Worm (Caenorhabditis elegans) whole organism, young adult: ENCODE data around the gene cht-3.

Experiments used
- B0261.1 ChIP-seq: sonication (generic microtip); optimal IDR thresholded peaks from 2 replicates; lab custom pipeline; 2016; ENCODE audit warnings: mild to moderate bottlenecking, missing genetic modification characterization, moderate library complexity, missing compliant biosample characterization
- B0336.3 ChIP-seq: fragments of 200-800 bp; sonication (Bioruptor generic); IDR thresholded peaks from 2 replicates; pipeline ENCODE4 v1.3.6; 2022; ENCODE audit warnings: missing genetic modification characterization, missing compliant biosample characterization
- D2030.7 ChIP-seq: fragments of 200-800 bp; sonication (Bioruptor generic); IDR thresholded peaks from 2 replicates; pipeline ENCODE4 v1.3.6; 2022; ENCODE audit warnings: missing genetic modification reagents, missing genetic modification characterization, missing compliant biosample characterization
- F49E8.2 ChIP-seq: sonication (generic microtip); optimal IDR thresholded peaks from 3 replicates; lab custom pipeline; 2017; ENCODE audit warnings: missing genetic modification characterization, mild to moderate bottlenecking, missing compliant biosample characterization, antibody characterized with exemption, moderate library complexity; ENCODE audit not compliant: insufficient read depth
- F52B5.7 ChIP-seq: sonication (generic microtip); optimal IDR thresholded peaks from 2 replicates; lab custom pipeline; 2016; ENCODE audit warnings: mild to moderate bottlenecking, missing genetic modification characterization, missing compliant biosample characterization
- F57C9.4 ChIP-seq: sonication (generic microtip); optimal IDR thresholded peaks from 2 replicates; lab custom pipeline; 2017; ENCODE audit warnings: mild to moderate bottlenecking, missing genetic modification characterization, missing compliant biosample characterization
- K11D2.4 ChIP-seq: fragments of 200-800 bp; sonication (Bioruptor generic); IDR thresholded peaks from 2 replicates; pipeline ENCODE4 v1.3.6; 2022; ENCODE audit warnings: missing genetic modification reagents, missing genetic modification characterization, missing compliant biosample characterization
- T07F8.4 ChIP-seq: sonication (generic microtip); optimal IDR thresholded peaks from 2 replicates; lab custom pipeline; 2016; ENCODE audit warnings: mild to moderate bottlenecking, missing genetic modification characterization, moderate library complexity, missing compliant biosample characterization
- T26A5.8 ChIP-seq: sonication (generic microtip); optimal IDR thresholded peaks from 2 replicates; lab custom pipeline; 2016; ENCODE audit warnings: missing genetic modification characterization, missing compliant biosample characterization
- Y53F4B.3 ChIP-seq: fragments of 200-800 bp; sonication (Bioruptor generic); IDR thresholded peaks from 2 replicates; pipeline ENCODE4 v1.3.6; 2022; ENCODE audit warnings: missing genetic modification reagents, missing genetic modification characterization, missing compliant biosample characterization
- Y67H2A.10 ChIP-seq: fragments of 200-800 bp; sonication (Bioruptor generic); conservative IDR thresholded peaks from 2 replicates; pipeline ENCODE4 v1.3.6; 2022; ENCODE audit warnings: missing genetic modification reagents, missing genetic modification characterization, missing compliant biosample characterization
- akir-1 ChIP-seq: fragments of 200-800 bp; sonication (Bioruptor generic); optimal IDR thresholded peaks from 2 replicates; lab custom pipeline; 2018; ENCODE audit warnings: mild to moderate bottlenecking, missing genetic modification characterization, moderate library complexity, missing compliant biosample characterization
- ama-1 ChIP-seq, 3 experiments: fragments of 150-350 bp in 1 of 3; sonication (generic microtip) in 2 of 3; optimal IDR thresholded peaks; 2 replicates each; lab custom pipeline; 2014 to 2018; ENCODE audit warnings: missing biosample characterization in 2 of 3, missing genetic modification characterization in 2 of 3, missing genetic modification reagents in 2 of 3
- aptf-3 ChIP-seq: fragments of 200-800 bp; sonication (Bioruptor generic); IDR thresholded peaks from 2 replicates; pipeline ENCODE4 v1.3.6; 2022; ENCODE audit warnings: missing genetic modification characterization, missing compliant biosample characterization
- athp-1 ChIP-seq: sonication (generic microtip); optimal IDR thresholded peaks from 2 replicates; lab custom pipeline; 2017; ENCODE audit warnings: mild to moderate bottlenecking, missing genetic modification characterization, missing compliant biosample characterization
- cebp-2 ChIP-seq: fragments of 200-800 bp; sonication (Bioruptor generic); IDR thresholded peaks from 2 replicates; pipeline ENCODE4 v1.3.6; 2022; ENCODE audit warnings: missing genetic modification characterization, missing compliant biosample characterization
- ceh-100 ChIP-seq: fragments of 200-800 bp; sonication (Bioruptor generic); IDR thresholded peaks from 2 replicates; pipeline ENCODE4 v1.3.6; 2022; ENCODE audit warnings: missing genetic modification reagents, missing genetic modification characterization, missing compliant biosample characterization
- ceh-79 ChIP-seq: sonication (generic microtip); optimal IDR thresholded peaks from 2 replicates; lab custom pipeline; 2017; ENCODE audit warnings: mild to moderate bottlenecking, missing genetic modification characterization, missing compliant biosample characterization
- chd-7 ChIP-seq: sonication (generic microtip); optimal IDR thresholded peaks from 2 replicates; lab custom pipeline; 2016; ENCODE audit warnings: mild to moderate bottlenecking, missing genetic modification characterization, moderate library complexity, missing compliant biosample characterization
- die-1 ChIP-seq: sonication (generic microtip); optimal IDR thresholded peaks from 2 replicates; lab custom pipeline; 2016; ENCODE audit warnings: missing genotype, mild to moderate bottlenecking, missing genetic modification characterization, missing compliant biosample characterization
- dox-1 ChIP-seq: fragments of 200-800 bp; sonication (Bioruptor generic); IDR thresholded peaks from 2 replicates; pipeline ENCODE4 v1.3.6; 2022; ENCODE audit warnings: missing genetic modification reagents, missing genetic modification characterization, missing compliant biosample characterization
- egl-18 ChIP-seq: fragments of 200-800 bp; sonication (Bioruptor generic); IDR thresholded peaks from 2 replicates; pipeline ENCODE4 v1.3.6; 2022; ENCODE audit warnings: missing genetic modification reagents, missing genetic modification characterization, missing compliant biosample characterization
- egl-44 ChIP-seq: fragments of 200-800 bp; sonication (Bioruptor generic); IDR thresholded peaks from 2 replicates; pipeline ENCODE4 v1.3.6; 2022; ENCODE audit warnings: missing genetic modification reagents, missing genetic modification characterization, missing compliant biosample characterization
- egrh-3 ChIP-seq: fragments of 200-800 bp; sonication (Bioruptor generic); IDR thresholded peaks from 2 replicates; pipeline ENCODE4 v1.3.6; 2022; ENCODE audit warnings: missing genetic modification reagents, missing genetic modification characterization, missing compliant biosample characterization
- hmg-1.2 ChIP-seq: fragments of 200-800 bp; sonication (Bioruptor generic); IDR thresholded peaks from 2 replicates; pipeline ENCODE4 v1.3.6; 2022; ENCODE audit warnings: missing genetic modification reagents, missing genetic modification characterization, missing compliant biosample characterization
- hmg-20 ChIP-seq: fragments of 200-800 bp; sonication (Bioruptor generic); IDR thresholded peaks from 2 replicates; pipeline ENCODE4 v1.3.6; 2022; ENCODE audit warnings: missing genetic modification reagents, missing genetic modification characterization, missing compliant biosample characterization
- lag-1 ChIP-seq: fragments of 200-800 bp; sonication (Bioruptor generic); IDR thresholded peaks from 2 replicates; pipeline ENCODE4 v1.3.6; 2022; ENCODE audit warnings: missing genetic modification reagents, missing genetic modification characterization, missing compliant biosample characterization
- let-526 ChIP-seq: fragments of 200-800 bp; sonication (Bioruptor generic); IDR thresholded peaks from 2 replicates; pipeline ENCODE4 v1.3.6; 2022; ENCODE audit warnings: missing genetic modification reagents, missing genetic modification characterization, missing compliant biosample characterization
- lin-26 ChIP-seq: fragments of 200-800 bp; sonication (Bioruptor generic); IDR thresholded peaks from 2 replicates; pipeline ENCODE4 v1.3.6; 2022; ENCODE audit warnings: missing genetic modification reagents, missing genetic modification characterization, missing compliant biosample characterization
- lin-40 ChIP-seq: sonication (generic microtip); optimal IDR thresholded peaks from 2 replicates; lab custom pipeline; 2016; ENCODE audit warnings: missing genetic modification characterization, mild to moderate bottlenecking, missing compliant biosample characterization, missing genotype, missing genetic modification reagents
- madf-6 ChIP-seq: fragments of 200-800 bp; sonication (Bioruptor generic); IDR thresholded peaks from 2 replicates; pipeline ENCODE4 v1.3.6; 2022; ENCODE audit warnings: missing genetic modification reagents, missing genetic modification characterization, missing compliant biosample characterization
- mes-4 ChIP-seq: sonication (generic microtip); optimal IDR thresholded peaks from 2 replicates; lab custom pipeline; 2016; ENCODE audit warnings: missing genotype, missing genetic modification characterization, missing compliant biosample characterization
- nfya-1 ChIP-seq: sonication (generic microtip); optimal IDR thresholded peaks from 2 replicates; lab custom pipeline; 2017; ENCODE audit warnings: antibody characterized with exemption, missing compliant biosample characterization, missing genetic modification characterization, borderline replicate concordance; ENCODE audit not compliant: insufficient read depth
- nfyb-1 ChIP-seq: fragments of 200-800 bp; sonication (Bioruptor generic); IDR thresholded peaks from 2 replicates; pipeline ENCODE4 v1.3.6; 2022; ENCODE audit warnings: missing genetic modification reagents, missing genetic modification characterization, missing compliant biosample characterization
- nhr-80 ChIP-seq: sonication (generic microtip); optimal IDR thresholded peaks from 2 replicates; lab custom pipeline; 2016; ENCODE audit warnings: missing genetic modification characterization, missing compliant biosample characterization
- rcor-1 ChIP-seq: fragments of 200-800 bp; sonication (Bioruptor generic); IDR thresholded peaks from 2 replicates; pipeline ENCODE4 v1.3.6; 2022; ENCODE audit warnings: missing genetic modification reagents, missing genetic modification characterization, missing compliant biosample characterization
- rec-8 ChIP-seq, 2 experiments: sonication (generic microtip); optimal IDR thresholded peaks; 2 replicates each; lab custom pipeline; 2016; ENCODE audit warnings: mild to moderate bottlenecking in 2 of 2, missing genetic modification characterization in 2 of 2, missing genetic modification reagents in 2 of 2, missing genotype in 2 of 2, missing biosample characterization in 1 of 2, missing compliant biosample characterization in 1 of 2, moderate library complexity in 1 of 2
- repo-1 ChIP-seq: sonication (generic microtip); optimal IDR thresholded peaks from 2 replicates; lab custom pipeline; 2017; ENCODE audit warnings: mild to moderate bottlenecking, missing genetic modification characterization, missing compliant biosample characterization
- snpc-4 ChIP-seq, 5 experiments: fragments of 150-350 bp in 1 of 5; sonication (generic microtip) in 4 of 5; optimal IDR thresholded peaks; 2 replicates each; lab custom pipeline; 2014 to 2018; ENCODE audit warnings: missing genetic modification characterization in 5 of 5, missing biosample characterization in 3 of 5, antibody characterized with exemption in 2 of 5, mild to moderate bottlenecking in 2 of 5, missing compliant biosample characterization in 2 of 5, missing genotype in 2 of 5, moderate library complexity in 2 of 5, missing genetic modification reagents in 1 of 5
- somi-1 ChIP-seq: fragments of 200-800 bp; sonication (Bioruptor generic); optimal IDR thresholded peaks from 2 replicates; lab custom pipeline; 2018; ENCODE audit warnings: mild to moderate bottlenecking, missing genetic modification characterization, missing compliant biosample characterization
- tbp1 ChIP-seq: fragments of 200-800 bp; sonication (Bioruptor generic); optimal IDR thresholded peaks from 2 replicates; lab custom pipeline; 2018; ENCODE audit warnings: mild to moderate bottlenecking, missing genetic modification characterization, missing compliant biosample characterization
- tlf-1 ChIP-seq: fragments of 200-800 bp; sonication (Bioruptor generic); optimal IDR thresholded peaks from 2 replicates; lab custom pipeline; 2018; ENCODE audit warnings: mild to moderate bottlenecking, missing genetic modification characterization, missing compliant biosample characterization
- unc-130 ChIP-seq: sonication (generic microtip); optimal IDR thresholded peaks from 2 replicates; lab custom pipeline; 2016; ENCODE audit warnings: missing genetic modification reagents, missing genetic modification characterization, missing compliant biosample characterization
- unc-62 ChIP-seq: fragments of 150-350 bp; optimal IDR thresholded peaks from 2 replicates; lab custom pipeline; 2014; ENCODE audit warnings: missing biosample characterization, missing genetic modification reagents, missing genetic modification characterization
- xnd-1 ChIP-seq: sonication (generic microtip); optimal IDR thresholded peaks from 2 replicates; lab custom pipeline; 2016; ENCODE audit warnings: missing genotype, missing genetic modification reagents, missing genetic modification characterization, missing compliant biosample characterization
- zfh-2 ChIP-seq: fragments of 200-800 bp; sonication (Bioruptor generic); conservative IDR thresholded peaks from 2 replicates; pipeline ENCODE4 v1.3.6; 2022; ENCODE audit warnings: missing genetic modification reagents, missing genetic modification characterization, missing compliant biosample characterization
- ztf-25 ChIP-seq: fragments of 200-800 bp; sonication (Bioruptor generic); IDR thresholded peaks from 2 replicates; pipeline ENCODE4 v1.3.6; 2022; ENCODE audit warnings: missing genetic modification reagents, missing genetic modification characterization, missing compliant biosample characterization
- ztf-6 ChIP-seq: fragments of 200-800 bp; sonication (Bioruptor generic); IDR thresholded peaks from 2 replicates; pipeline ENCODE4 v1.3.6; 2022; ENCODE audit warnings: missing genetic modification reagents, missing genetic modification characterization, missing compliant biosample characterization

The cht-3 gene

ce11 chrIV:7043430-7043829, 40.0 kb downstream of the cht-3 start (continued):
- TF ChIP-seq xnd-1 (tag; lab: Kevin White, UChicago) (peak; percentile 62), nfyb-1 (GFP tag; lab: Robert Waterston, UW) (no peak), somi-1 (GFP tag; lab: Kevin White, UChicago) (no peak), lin-40 (tag; lab: Kevin White, UChicago) (no peak), lag-1 (GFP tag; lab: Robert Waterston, UW) (no peak), ztf-6 (GFP tag; lab: Robert Waterston, UW) (no peak), aptf-3 (no peak), egrh-3 (GFP tag; lab: Robert Waterston, UW) (no peak), Y67H2A.10 (no peak), unc-130 (GFP tag; lab: Kevin White, UChicago) (peak; percentile 92), nhr-80 (no peak), nfya-1 (no peak), repo-1 (tag; lab: Kevin White, UChicago) (no peak), T26A5.8 (tag; lab: Kevin White, UChicago) (peak; percentile 51), D2030.7 (GFP tag; lab: Robert Waterston, UW) (peak; percentile 60), egl-18 (GFP tag; lab: Robert Waterston, UW) (0 out of 2 replicates have a peak, but pooled peaks have one; percentile 57), tbp1 (GFP tag; lab: Kevin White, UChicago) (peak; percentile 35), ceh-100 (GFP tag; lab: Robert Waterston, UW) (peak; percentile 66; the same call in 1 of the 2 replicates), ama-1 (optimal IDR thresholded peaks at IDR 0.05; lab: Kevin White, UChicago) (no peak), ama-1 (GFP tag; optimal IDR thresholded peaks at IDR 0.05; lab: Kevin White, UChicago) (peak; percentile 39 to 80), egl-44 (no peak), akir-1 (no peak), die-1 (tag; lab: Kevin White, UChicago) (peak; percentile 28), B0261.1 (peak; percentile 6), rec-8 (tag; optimal IDR thresholded peaks at IDR 0.05; lab: Kevin White, UChicago) (peak; percentile 30 to 60), lin-26 (peak; percentile 47; the same call in 1 of the 2 replicates), snpc-4 (GFP tag; optimal IDR thresholded peaks at IDR 0.05; lab: Kevin White, UChicago) (no peak), snpc-4 (tag; optimal IDR thresholded peaks at IDR 0.05; lab: Kevin White, UChicago) (peak in 3 of 4 experiments; percentile 32 to 74 (median 40)), K11D2.4 (GFP tag; lab: Robert Waterston, UW) (no peak), rcor-1 (GFP tag; lab: Robert Waterston, UW) (peak; percentile 82), F52B5.7 (tag; lab: Kevin White, UChicago) (peak; percentile 28), let-526 (no peak), cebp-2 (0 out of 2 replicates have a peak, but pooled peaks have one; percentile 70), ceh-79 (tag; lab: Kevin White, UChicago) (no peak), ztf-25 (GFP tag; lab: Robert Waterston, UW) (0 out of 2 replicates have a peak, but pooled peaks have one; percentile 28), F49E8.2 (tag; lab: Kevin White, UChicago) (peak; percentile 87), F57C9.4 (tag; lab: Kevin White, UChicago) (peak; percentile 3), Y53F4B.3 (GFP tag; lab: Robert Waterston, UW) (no peak), unc-62 (GFP tag; lab: Kevin White, UChicago) (no peak), madf-6 (GFP tag; lab: Robert Waterston, UW) (peak; percentile 90), B0336.3 (GFP tag; lab: Robert Waterston, UW) (peak; percentile 93), hmg-1.2 (GFP tag; lab: Robert Waterston, UW) (peak; percentile 39; the same call in 1 of the 2 replicates), athp-1 (tag; lab: Kevin White, UChicago) (peak; percentile 55), dox-1 (GFP tag; lab: Robert Waterston, UW) (no peak), tlf-1 (peak; percentile 42), mes-4 (tag; lab: Kevin White, UChicago) (peak; percentile 27), hmg-20 (GFP tag; lab: Robert Waterston, UW) (0 out of 2 replicates have a peak, but pooled peaks have one; percentile 17), chd-7 (tag; lab: Kevin White, UChicago) (peak; percentile 72), zfh-2 (GFP tag; lab: Robert Waterston, UW) (no peak), T07F8.4 (tag; lab: Kevin White, UChicago) (no peak)
